Worm (Caenorhabditis elegans) whole organism, early embryonic: Measurements from ENCODE around the gene idpp-8.

Experiments used
- aly-1 ChIP-seq: sonication (generic microtip); optimal IDR thresholded peaks from 2 replicates; lab custom pipeline; 2016; ENCODE audit warnings: missing genetic modification characterization, missing compliant biosample characterization
- ama-1 ChIP-seq: fragments of 150-350 bp; optimal IDR thresholded peaks from 2 replicates; lab custom pipeline; 2014
- hnd-1 ChIP-seq: sonication (generic microtip); optimal IDR thresholded peaks from 2 replicates; lab custom pipeline; 2016; ENCODE audit warnings: missing genetic modification characterization, missing compliant biosample characterization
- pes-1 ChIP-seq: fragments of 200-800 bp; sonication (Bioruptor generic); IDR thresholded peaks from 2 replicates; pipeline ENCODE4 v1.3.6; 2022; ENCODE audit warnings: missing genetic modification reagents, missing genetic modification characterization, missing compliant biosample characterization
- tbx-11 ChIP-seq: fragments of 200-800 bp; sonication (Bioruptor generic); IDR thresholded peaks from 2 replicates; pipeline ENCODE4 v1.3.6; 2022; ENCODE audit warnings: missing genetic modification characterization, missing compliant biosample characterization
- tbx-37 ChIP-seq: fragments of 200-800 bp; sonication (Bioruptor generic); conservative IDR thresholded peaks from 2 replicates; pipeline ENCODE4 v1.3.6; 2022; ENCODE audit warnings: missing genetic modification reagents, missing genetic modification characterization, missing compliant biosample characterization
- tra-4 ChIP-seq: sonication (generic microtip); optimal IDR thresholded peaks from 2 replicates; lab custom pipeline; 2017; ENCODE audit warnings: missing genetic modification characterization, missing compliant biosample characterization

DNA sequence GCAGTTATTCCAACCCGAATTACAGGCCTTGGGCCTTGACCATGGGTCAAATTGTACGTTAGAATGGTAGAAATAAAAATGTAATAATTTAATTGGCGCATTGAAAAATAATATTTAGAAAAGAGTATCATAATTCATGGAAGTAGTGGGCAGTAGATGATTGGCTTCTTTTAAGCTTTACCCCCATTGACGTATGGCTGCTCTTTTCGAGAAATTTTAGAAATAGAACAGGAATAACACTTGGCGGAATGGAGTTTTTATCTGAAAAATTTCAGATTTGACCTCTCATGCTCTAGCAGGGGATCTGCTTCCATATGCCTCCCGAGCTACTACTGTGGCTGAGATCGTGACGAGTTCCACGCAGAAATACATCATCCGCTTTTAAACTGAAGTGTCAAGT lies 6.6 kb upstream of the idpp-8 start, which contains the start of gene gcy-4:
- TF ChIP-seq ama-1 (lab: Kevin White, UChicago) (no peak), tbx-37 (GFP tag; lab: Robert Waterston, UW) (no peak), pes-1 (GFP tag; lab: Robert Waterston, UW) (no peak), tra-4 (tag; lab: Kevin White, UChicago) (no peak), tbx-11 (no peak), hnd-1 (tag; lab: Kevin White, UChicago) (no peak), aly-1 (tag; lab: Kevin White, UChicago) (no peak)
